Fruit fly (Drosophila melanogaster): ENCODE data around the gene AstCC.

AstCC gene

DNA sequence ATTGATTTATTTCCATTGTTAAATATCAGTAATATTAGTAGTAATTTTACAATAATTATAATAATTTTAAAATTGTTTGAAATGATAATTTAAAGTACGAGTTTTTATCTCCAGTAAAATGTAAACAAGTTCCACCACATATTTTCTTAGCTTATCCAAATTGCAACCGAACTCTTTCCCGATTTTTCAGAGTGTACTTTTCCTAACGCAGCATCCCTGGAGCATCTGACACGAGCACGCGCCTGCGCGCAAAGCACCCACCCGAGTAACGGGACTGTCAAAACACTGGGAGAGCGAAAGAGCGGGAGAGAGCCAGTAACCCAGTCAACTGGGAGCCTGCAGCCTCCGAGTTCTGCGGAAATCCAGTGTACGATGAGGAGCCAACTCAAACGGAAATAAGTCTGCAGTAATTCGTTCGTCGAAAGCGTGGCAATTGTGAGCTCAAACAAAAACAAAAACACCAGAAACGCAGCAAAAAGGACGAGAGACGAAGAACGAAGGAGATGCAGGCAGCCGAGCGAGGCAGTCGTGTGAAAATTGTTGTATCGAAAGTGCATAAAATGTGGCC lies 1.4 kb upstream of the AstCC start, which contains the start of gene CG16854:
TSS of gene CG16854 (plus strand) at position 365 of the 568 bp plus-strand sequence.
- TF ChIP-seq CG33017 (tag; optimal IDR thresholded peaks at IDR 0.05) (no peak), CG5204 (GFP tag; optimal IDR thresholded peaks at IDR 0.05) (no peak)

DNA sequence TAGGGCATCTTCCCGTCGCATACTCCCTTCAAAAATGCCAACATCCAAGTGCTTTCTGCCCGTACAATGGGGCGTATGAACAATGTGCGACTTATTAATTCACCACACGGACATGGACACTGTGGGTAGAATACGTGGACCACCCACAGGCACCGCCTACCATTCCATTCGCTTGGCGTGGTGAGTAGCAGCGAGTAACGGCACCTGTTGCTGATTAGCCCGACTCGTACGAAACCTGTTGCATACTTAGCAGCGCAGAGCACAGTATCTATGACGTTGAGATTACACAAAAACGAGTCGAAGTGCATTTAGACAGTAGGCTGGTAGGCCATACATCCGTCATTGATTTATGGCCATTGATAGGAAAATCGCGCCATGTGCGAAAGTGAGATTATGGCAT lies 3.0 kb downstream of the AstCC start:
- no peak for TF ChIP-seq CG7045 (GFP tag; optimal IDR thresholded peaks at IDR 0.05)
- TF ChIP-seq CG33017 (tag; optimal IDR thresholded peaks at IDR 0.05) = no peak
- no peak for TF ChIP-seq CG7101 (tag; optimal IDR thresholded peaks at IDR 0.05)
- no peak for TF ChIP-seq ovo (GFP tag; optimal IDR thresholded peaks at IDR 0.05)
- no peak for TF ChIP-seq Hr96 (GFP tag; optimal IDR thresholded peaks at IDR 0.05)
- TF ChIP-seq Clk (GFP tag; optimal IDR thresholded peaks at IDR 0.05) = no peak

DNA sequence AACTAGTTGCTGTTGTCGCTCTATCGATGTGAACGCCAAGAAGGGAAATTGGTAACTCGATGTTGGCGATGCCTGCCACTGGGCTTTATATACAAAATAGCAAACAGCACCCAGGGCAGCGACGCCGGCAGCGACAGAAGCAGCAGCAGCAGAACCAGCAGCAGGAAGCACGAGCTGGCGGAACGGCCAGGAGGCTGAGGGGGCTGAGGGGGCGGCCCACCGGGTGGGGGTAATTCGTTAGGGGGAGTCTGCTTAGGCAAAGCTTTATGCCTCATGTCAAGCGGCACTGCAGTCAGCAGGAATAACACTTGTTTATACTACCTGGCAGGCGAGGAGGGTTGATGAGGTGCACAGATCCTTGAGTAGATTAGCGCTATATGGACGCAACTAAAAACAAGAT lies 3.7 kb downstream of the AstCC start, which contains the start of gene AstC:
TSS of gene AstC (minus strand) at position 63 of the 400 bp plus-strand sequence.
- TF ChIP-seq cnc (optimal IDR thresholded peaks at IDR 0.05) (no peak), Hr96 (GFP tag; optimal IDR thresholded peaks at IDR 0.05) (no peak), kay (GFP tag; ENCODE audit: borderline replicate concordance) (no peak), toe (GFP tag; optimal IDR thresholded peaks at IDR 0.05) (no peak), CG12768 (GFP tag; optimal IDR thresholded peaks at IDR 0.05) (no peak), Mnt (GFP tag; optimal IDR thresholded peaks at IDR 0.05) (no peak), Crg-1 (GFP tag; optimal IDR thresholded peaks at IDR 0.05) (no peak), CG7101 (tag; optimal IDR thresholded peaks at IDR 0.05) (no peak), tj (GFP tag; optimal IDR thresholded peaks at IDR 0.05) (no peak), CG7045 (GFP tag; optimal IDR thresholded peaks at IDR 0.05) (no peak), cic (GFP tag; optimal IDR thresholded peaks at IDR 0.05) (no peak), CG33017 (tag; optimal IDR thresholded peaks at IDR 0.05) (no peak), pad (GFP tag; optimal IDR thresholded peaks at IDR 0.05) (no peak)

DNA sequence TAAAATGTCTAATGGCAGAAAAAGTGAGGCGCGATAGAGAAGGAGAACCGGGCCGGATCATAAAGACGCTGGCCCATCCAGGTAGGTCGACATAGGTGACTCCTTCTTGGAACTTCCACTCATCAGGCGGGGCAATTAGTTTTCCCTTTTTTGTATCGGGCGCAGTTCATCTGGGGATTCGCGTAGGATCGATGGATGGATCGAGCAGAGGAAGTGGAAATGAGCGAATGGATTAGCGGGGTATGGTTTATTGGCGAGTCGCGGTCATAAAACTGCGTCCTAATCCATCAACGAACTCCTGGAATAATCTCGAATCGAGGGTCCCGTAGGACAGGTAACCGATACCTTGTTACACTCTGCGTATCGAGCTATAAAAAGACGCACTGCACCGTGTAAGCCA lies 9.9 kb downstream of the AstCC start, which contains the start of gene CG43725:
TSS of gene CG43725 (plus strand) at position 400 of the 400 bp plus-strand sequence.
- TF ChIP-seq CG12768 (GFP tag; optimal IDR thresholded peaks at IDR 0.05) (no peak), Mnt (GFP tag; optimal IDR thresholded peaks at IDR 0.05) (no peak), CG14711 (tag; optimal IDR thresholded peaks at IDR 0.05) (no peak), Crg-1 (GFP tag; optimal IDR thresholded peaks at IDR 0.05) (no peak), bab1 (GFP tag; optimal IDR thresholded peaks at IDR 0.05) (no peak), Clk (GFP tag; optimal IDR thresholded peaks at IDR 0.05) (no peak), ovo (GFP tag; optimal IDR thresholded peaks at IDR 0.05) (no peak), tj (GFP tag; optimal IDR thresholded peaks at IDR 0.05) (no peak), cic (GFP tag; optimal IDR thresholded peaks at IDR 0.05) (no peak), pad (GFP tag; optimal IDR thresholded peaks at IDR 0.05) (no peak), Hr96 (GFP tag; optimal IDR thresholded peaks at IDR 0.05) (no peak), CG7045 (GFP tag; optimal IDR thresholded peaks at IDR 0.05) (no peak), CG7101 (tag; optimal IDR thresholded peaks at IDR 0.05) (no peak), CG33017 (tag; optimal IDR thresholded peaks at IDR 0.05) (no peak)

DNA sequence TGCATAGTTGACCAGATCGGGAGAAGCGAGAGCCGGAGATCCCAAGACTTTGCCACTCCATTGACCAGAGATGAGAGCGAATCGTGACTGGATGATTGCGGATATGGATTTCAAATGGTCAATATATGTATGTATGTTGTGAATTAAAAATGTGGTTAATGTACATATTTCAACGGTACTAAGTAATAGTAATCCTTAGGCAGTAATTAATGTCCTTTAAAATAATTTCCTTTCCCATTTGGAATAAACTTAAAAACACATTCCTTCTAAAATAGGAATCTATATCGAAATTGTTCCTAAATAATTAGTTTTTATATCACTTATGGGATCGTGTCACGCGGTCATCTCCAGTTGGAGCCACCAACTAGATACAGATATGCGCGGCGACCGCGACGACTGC lies 11.1 kb downstream of the AstCC start:
- TF ChIP-seq CG5204 (GFP tag; optimal IDR thresholded peaks at IDR 0.05) (no peak), ovo (GFP tag; optimal IDR thresholded peaks at IDR 0.05) (no peak), CG1620 (GFP tag; optimal IDR thresholded peaks at IDR 0.05) (no peak), CG7101 (tag; optimal IDR thresholded peaks at IDR 0.05) (no peak), Mnt (GFP tag; optimal IDR thresholded peaks at IDR 0.05) (no peak), Clk (GFP tag; optimal IDR thresholded peaks at IDR 0.05) (no peak), CG7045 (GFP tag; optimal IDR thresholded peaks at IDR 0.05) (no peak), pad (GFP tag; optimal IDR thresholded peaks at IDR 0.05) (no peak), CG33017 (tag; optimal IDR thresholded peaks at IDR 0.05) (no peak), cnc (optimal IDR thresholded peaks at IDR 0.05) (no peak), CG14711 (tag; optimal IDR thresholded peaks at IDR 0.05) (no peak), cic (GFP tag; optimal IDR thresholded peaks at IDR 0.05) (no peak), CG12768 (GFP tag; optimal IDR thresholded peaks at IDR 0.05) (no peak), Hr96 (GFP tag; optimal IDR thresholded peaks at IDR 0.05) (no peak), kay (GFP tag; ENCODE audit: borderline replicate concordance) (no peak)

DNA sequence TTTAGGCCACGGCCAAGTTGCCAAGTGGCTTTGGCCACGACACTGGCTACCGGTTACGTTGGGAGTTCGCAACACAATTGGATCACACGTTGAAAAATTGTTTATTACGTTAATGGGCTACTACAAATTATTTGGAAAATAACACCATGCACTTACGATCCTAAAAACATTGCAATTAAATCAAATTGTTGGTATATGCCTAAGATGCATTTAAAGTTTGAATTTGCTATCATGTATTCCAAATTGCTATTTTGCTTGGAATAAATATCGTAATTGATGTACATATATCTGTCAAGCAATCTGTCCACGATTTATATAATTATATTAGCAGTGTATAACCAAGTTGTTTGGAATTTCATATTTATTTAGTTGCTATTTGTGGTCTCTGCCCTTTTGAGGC lies 12.1 kb downstream of the AstCC start:
- TF ChIP-seq cic (GFP tag; optimal IDR thresholded peaks at IDR 0.05) = no peak
- TF ChIP-seq CG7101 (tag; optimal IDR thresholded peaks at IDR 0.05) = no peak
- no peak for TF ChIP-seq CG33017 (tag; optimal IDR thresholded peaks at IDR 0.05)
- no peak for TF ChIP-seq bab1 (GFP tag; optimal IDR thresholded peaks at IDR 0.05)
- no peak for TF ChIP-seq kay (GFP tag; ENCODE audit: borderline replicate concordance)
- TF ChIP-seq Mnt (GFP tag; optimal IDR thresholded peaks at IDR 0.05) = no peak
- no peak for TF ChIP-seq toe (GFP tag; optimal IDR thresholded peaks at IDR 0.05)
- no peak for TF ChIP-seq CG1620 (GFP tag; optimal IDR thresholded peaks at IDR 0.05)
- TF ChIP-seq CG11617 (GFP tag; optimal IDR thresholded peaks at IDR 0.05) = no peak
- no peak for TF ChIP-seq CG12768 (GFP tag; optimal IDR thresholded peaks at IDR 0.05)
- TF ChIP-seq ovo (GFP tag; optimal IDR thresholded peaks at IDR 0.05) = no peak
- TF ChIP-seq Crg-1 (GFP tag; optimal IDR thresholded peaks at IDR 0.05) = no peak
- TF ChIP-seq tj (GFP tag; optimal IDR thresholded peaks at IDR 0.05) = no peak
- TF ChIP-seq CG7045 (GFP tag; optimal IDR thresholded peaks at IDR 0.05) = no peak
- no peak for TF ChIP-seq cnc (optimal IDR thresholded peaks at IDR 0.05)
- no peak for TF ChIP-seq CG5204 (GFP tag; optimal IDR thresholded peaks at IDR 0.05)

DNA sequence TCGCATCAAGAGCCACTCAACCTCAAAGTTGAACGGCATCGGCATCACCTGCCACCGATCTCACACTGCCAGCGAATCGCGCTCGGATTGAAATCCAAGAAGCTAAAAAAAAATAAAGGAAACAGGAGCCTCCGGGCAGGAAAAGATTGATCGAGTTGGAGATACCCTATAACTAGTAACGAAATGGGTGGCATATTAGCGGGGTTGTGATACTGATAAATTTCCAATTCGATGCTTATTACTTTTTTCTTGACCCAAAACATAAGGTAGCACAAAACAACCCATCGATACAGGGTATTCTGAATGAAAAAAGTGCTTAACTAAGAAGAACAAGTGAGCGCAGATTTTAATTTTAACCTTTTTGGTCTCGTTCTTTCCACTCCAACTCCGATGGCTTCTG lies 12.8 kb downstream of the AstCC start:
- TF ChIP-seq CG7101 (tag; optimal IDR thresholded peaks at IDR 0.05) (no peak), ovo (GFP tag; optimal IDR thresholded peaks at IDR 0.05) (no peak)
